Fruit fly (Drosophila melanogaster): Measurements from ENCODE around the gene CG10803.
A peak's percentile ranks its signal among the peaks of the same experiment; 100 is the strongest.

Gene CG10803

dm6 chrX:3448893-3449394 is 36.5 kb upstream of the CG10803 start, which contains the start of gene CG12535:
TSS of gene CG12535 (minus strand) at chrX:3448943.
- TF ChIP-seq Myc (optimal IDR thresholded peaks at IDR 0.05) = no peak
- TF ChIP-seq jim (GFP tag; optimal IDR thresholded peaks at IDR 0.05) = no peak
- no peak for TF ChIP-seq dsf (GFP tag; optimal IDR thresholded peaks at IDR 0.05; ENCODE audit: borderline replicate concordance)
- no peak for TF ChIP-seq Hnf4 (GFP tag; optimal IDR thresholded peaks at IDR 0.05)
- no peak for TF ChIP-seq sv (GFP tag; optimal IDR thresholded peaks at IDR 0.05)
- TF ChIP-seq h (GFP tag; optimal IDR thresholded peaks at IDR 0.05) = no peak
- TF ChIP-seq Jra (GFP tag; optimal IDR thresholded peaks at IDR 0.05) = no peak
- no peak for TF ChIP-seq pan (optimal IDR thresholded peaks at IDR 0.05)
- TF ChIP-seq dmrt93B (GFP tag; optimal IDR thresholded peaks at IDR 0.05) = no peak
- no peak for TF ChIP-seq tai (GFP tag; optimal IDR thresholded peaks at IDR 0.05)
- no peak for TF ChIP-seq psq (GFP tag; optimal IDR thresholded peaks at IDR 0.05)
- no peak for TF ChIP-seq dl (GFP tag; optimal IDR thresholded peaks at IDR 0.05; ENCODE audit: insufficient read depth in 1 of 2, partially characterized antibody in 2 of 2)
- no peak for TF ChIP-seq CG32264 (GFP tag; optimal IDR thresholded peaks at IDR 0.05)
- no peak for TF ChIP-seq Rel (GFP tag; optimal IDR thresholded peaks at IDR 0.05)
- no peak for TF ChIP-seq Rel (tag; optimal IDR thresholded peaks at IDR 0.05)
- TF ChIP-seq Abd-B (GFP tag; optimal IDR thresholded peaks at IDR 0.05) = no peak
- TF ChIP-seq foxo (GFP tag; optimal IDR thresholded peaks at IDR 0.05) = no peak

dm6 chrX:3451250-3451786 is 34.1 kb upstream of the CG10803 start:
- TF ChIP-seq lola (GFP tag; optimal IDR thresholded peaks at IDR 0.05) = no peak
- TF ChIP-seq Dif (GFP tag; optimal IDR thresholded peaks at IDR 0.05; ENCODE audit: partially characterized antibody) = peak; percentile 50
- TF ChIP-seq dl (GFP tag; optimal IDR thresholded peaks at IDR 0.05; ENCODE audit: insufficient read depth in 1 of 2, partially characterized antibody in 2 of 2) = peak; percentile 4 to 42
- peak; percentile 70 for TF ChIP-seq CrebA (GFP tag; optimal IDR thresholded peaks at IDR 0.05; ENCODE audit: borderline replicate concordance)
- TF ChIP-seq CG32264 (GFP tag; optimal IDR thresholded peaks at IDR 0.05) = no peak
- TF ChIP-seq sage (GFP tag; optimal IDR thresholded peaks at IDR 0.05) = peak; percentile 75
- TF ChIP-seq brk (GFP tag; optimal IDR thresholded peaks at IDR 0.05) = peak; percentile 22

dm6 chrX:3451916-3452315 is 33.5 kb upstream of the CG10803 start:
- TF ChIP-seq usp (GFP tag; optimal IDR thresholded peaks at IDR 0.05) (no peak), tai (GFP tag; optimal IDR thresholded peaks at IDR 0.05) (no peak), br (GFP tag; optimal IDR thresholded peaks at IDR 0.05) (no peak), ey (GFP tag; optimal IDR thresholded peaks at IDR 0.05) (no peak), foxo (GFP tag; optimal IDR thresholded peaks at IDR 0.05) (no peak), Mio (GFP tag; optimal IDR thresholded peaks at IDR 0.05) (no peak), Hr78 (GFP tag; optimal IDR thresholded peaks at IDR 0.05) (no peak), CG32264 (GFP tag; optimal IDR thresholded peaks at IDR 0.05) (no peak), CrebA (GFP tag; optimal IDR thresholded peaks at IDR 0.05; ENCODE audit: borderline replicate concordance) (no peak), OdsH (GFP tag; optimal IDR thresholded peaks at IDR 0.05) (no peak)

- TF ChIP-seq Hr78 (GFP tag; optimal IDR thresholded peaks at IDR 0.05) (no peak), Vsx2 (GFP tag; optimal IDR thresholded peaks at IDR 0.05; ENCODE audit: partially characterized antibody) (no peak), OdsH (GFP tag; optimal IDR thresholded peaks at IDR 0.05) (no peak), Abd-B (GFP tag; optimal IDR thresholded peaks at IDR 0.05) (no peak), Hnf4 (GFP tag; optimal IDR thresholded peaks at IDR 0.05) (no peak), fru (GFP tag; optimal IDR thresholded peaks at IDR 0.05) (no peak), woc (GFP tag; optimal IDR thresholded peaks at IDR 0.05) (no peak), N (GFP tag; optimal IDR thresholded peaks at IDR 0.05) (no peak), brk (GFP tag; optimal IDR thresholded peaks at IDR 0.05) (no peak), dmrt93B (GFP tag; optimal IDR thresholded peaks at IDR 0.05) (no peak), foxo (GFP tag; optimal IDR thresholded peaks at IDR 0.05) (no peak), br (GFP tag; optimal IDR thresholded peaks at IDR 0.05) (no peak), psq (GFP tag; optimal IDR thresholded peaks at IDR 0.05) (no peak), pan (optimal IDR thresholded peaks at IDR 0.05) (no peak)
Observed at dm6 chrX:3453038-3453819, 32.2 kb upstream of the CG10803 start.

Data from whole organism, wandering third instar larva.